Worm (Caenorhabditis elegans) whole organism, young adult: ENCODE data around the gene Y53C12B.1.

Experiments
- lin-26 ChIP-seq: fragments of 200-800 bp; sonication (Bioruptor generic); IDR thresholded peaks from 2 replicates; pipeline ENCODE4 v1.3.6; 2022; ENCODE audit warnings: missing genetic modification reagents, missing genetic modification characterization, missing compliant biosample characterization
- nhr-27 ChIP-seq: fragments of 200-800 bp; sonication (Bioruptor generic); optimal IDR thresholded peaks from 2 replicates; lab custom pipeline; 2018; ENCODE audit warnings: mild to moderate bottlenecking, missing genetic modification characterization, moderate library complexity, missing compliant biosample characterization

- TF ChIP-seq lin-26 (GFP tag; lab: Robert Waterston, UW) = no peak
- TF ChIP-seq nhr-27 (tag; lab: Kevin White, UChicago) = no peak
These were observed 45.3 kb upstream of the Y53C12B.1 start for ce11 chrII:9791185-9791584.
